Worm (Caenorhabditis elegans) whole organism, early embryonic: Measurements from ENCODE around the gene gcc-2.
A peak's percentile ranks its signal among the peaks of the same experiment; 100 is the strongest.

Experiments used
- B0310.2 ChIP-seq: sonication (generic microtip); optimal IDR thresholded peaks from 2 replicates; lab custom pipeline; 2016; ENCODE audit warnings: mild to moderate bottlenecking, missing genetic modification characterization, missing compliant biosample characterization
- F13C5.2 ChIP-seq: sonication (generic microtip); optimal IDR thresholded peaks from 2 replicates; lab custom pipeline; 2017; ENCODE audit warnings: mild to moderate bottlenecking, missing genetic modification characterization, inconsistent platforms, missing compliant biosample characterization
- aly-1 ChIP-seq: sonication (generic microtip); optimal IDR thresholded peaks from 2 replicates; lab custom pipeline; 2016; ENCODE audit warnings: missing genetic modification characterization, missing compliant biosample characterization
- ama-1 ChIP-seq: fragments of 150-350 bp; optimal IDR thresholded peaks from 2 replicates; lab custom pipeline; 2014
- ceh-13 ChIP-seq: fragments of 200-800 bp; sonication (Bioruptor generic); optimal IDR thresholded peaks from 2 replicates; lab custom pipeline; 2018; ENCODE audit warnings: mild to moderate bottlenecking, missing genetic modification characterization, missing compliant biosample characterization
- ceh-36 ChIP-seq: sonication (generic microtip); optimal IDR thresholded peaks from 2 replicates; lab custom pipeline; 2016; ENCODE audit warnings: missing genetic modification characterization, inconsistent platforms, missing compliant biosample characterization
- ets-7 ChIP-seq: sonication (generic microtip); optimal IDR thresholded peaks from 2 replicates; lab custom pipeline; 2016; ENCODE audit warnings: missing genotype, missing genetic modification characterization, missing compliant biosample characterization
- flt-1 ChIP-seq: fragments of 200-800 bp; sonication (Bioruptor generic); IDR thresholded peaks from 2 replicates; pipeline ENCODE4 v1.3.6; 2022; ENCODE audit warnings: missing genetic modification characterization, missing compliant biosample characterization
- hmbx-1 ChIP-seq: sonication (generic microtip); optimal IDR thresholded peaks from 2 replicates; lab custom pipeline; 2016; ENCODE audit warnings: mild to moderate bottlenecking, missing genetic modification characterization, missing compliant biosample characterization
- hmg-4 ChIP-seq: fragments of 200-800 bp; sonication (Bioruptor generic); optimal IDR thresholded peaks from 2 replicates; lab custom pipeline; 2018; ENCODE audit warnings: mild to moderate bottlenecking, missing genetic modification characterization, missing compliant biosample characterization
- hnd-1 ChIP-seq: sonication (generic microtip); optimal IDR thresholded peaks from 2 replicates; lab custom pipeline; 2016; ENCODE audit warnings: missing genetic modification characterization, missing compliant biosample characterization
- pes-1 ChIP-seq: fragments of 200-800 bp; sonication (Bioruptor generic); IDR thresholded peaks from 2 replicates; pipeline ENCODE4 v1.3.6; 2022; ENCODE audit warnings: missing genetic modification reagents, missing genetic modification characterization, missing compliant biosample characterization
- scrt-1 ChIP-seq: fragments of 200-800 bp; sonication (Bioruptor generic); IDR thresholded peaks from 2 replicates; pipeline ENCODE4 v1.3.6; 2022; ENCODE audit warnings: missing genetic modification characterization, missing compliant biosample characterization
- sea-1 ChIP-seq: fragments of 200-800 bp; sonication (Bioruptor generic); conservative IDR thresholded peaks from 2 replicates; pipeline ENCODE4 v1.3.6; 2022; ENCODE audit warnings: missing genetic modification characterization, missing compliant biosample characterization
- tbx-11 ChIP-seq: fragments of 200-800 bp; sonication (Bioruptor generic); IDR thresholded peaks from 2 replicates; pipeline ENCODE4 v1.3.6; 2022; ENCODE audit warnings: missing genetic modification characterization, missing compliant biosample characterization
- tbx-37 ChIP-seq: fragments of 200-800 bp; sonication (Bioruptor generic); conservative IDR thresholded peaks from 2 replicates; pipeline ENCODE4 v1.3.6; 2022; ENCODE audit warnings: missing genetic modification reagents, missing genetic modification characterization, missing compliant biosample characterization
- tra-4 ChIP-seq: sonication (generic microtip); optimal IDR thresholded peaks from 2 replicates; lab custom pipeline; 2017; ENCODE audit warnings: missing genetic modification characterization, missing compliant biosample characterization

The gcc-2 gene

DNA sequence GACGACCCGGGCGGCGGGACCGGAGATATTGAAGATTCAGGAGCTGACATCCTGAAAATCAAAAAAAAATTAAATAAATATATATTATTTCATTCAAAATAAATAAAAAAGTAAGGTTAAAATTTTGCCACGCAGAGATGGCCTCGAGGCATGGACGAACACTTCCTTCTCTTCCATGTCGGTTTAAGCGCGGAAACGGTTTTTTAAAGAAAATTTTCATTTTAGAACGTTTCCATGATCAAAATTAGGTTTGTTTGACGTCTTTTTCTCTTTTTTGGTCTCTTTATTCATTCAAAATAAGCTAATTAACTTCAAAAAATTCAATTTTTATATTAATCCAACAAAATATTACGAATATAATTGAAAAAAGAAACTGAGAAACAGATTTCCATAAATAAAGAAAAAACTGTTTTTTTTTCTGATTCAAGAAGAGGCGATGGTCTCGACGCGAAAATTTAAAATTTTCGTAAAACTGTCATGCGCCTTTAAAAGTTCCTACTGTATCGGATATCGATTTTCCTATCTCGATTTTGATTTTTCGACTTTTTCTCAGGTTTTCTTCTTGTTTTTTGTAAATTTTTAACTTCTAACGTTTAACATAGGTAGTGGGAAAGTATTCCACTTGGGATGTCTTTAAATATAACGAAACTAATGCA lies at the start of gene gcc-2:
TSS of gene gcc-2 (minus strand) at position 51 of the 656 bp plus-strand sequence.
- no peak for TF ChIP-seq ama-1
- no peak for TF ChIP-seq flt-1 (GFP tag; lab: Robert Waterston, UW)
- TF ChIP-seq hnd-1 (tag; lab: Kevin White, UChicago), result no peak
- TF ChIP-seq ceh-13, result no peak
- no peak for TF ChIP-seq tra-4 (tag; lab: Kevin White, UChicago)
- no peak for TF ChIP-seq tbx-11 (GFP tag; lab: Robert Waterston, UW)
- no peak for TF ChIP-seq sea-1 (GFP tag; lab: Robert Waterston, UW)
- TF ChIP-seq ets-7 (tag; lab: Kevin White, UChicago), result no peak
- TF ChIP-seq tbx-37, result no peak
- no peak for TF ChIP-seq aly-1 (tag; lab: Kevin White, UChicago)
- TF ChIP-seq B0310.2 (tag; lab: Kevin White, UChicago), result no peak

- TF ChIP-seq flt-1 (GFP tag; lab: Robert Waterston, UW), result no peak
- 0 out of 2 replicates have a peak, but pooled peaks have one; percentile 37 for TF ChIP-seq tbx-37
- no peak for TF ChIP-seq aly-1 (tag; lab: Kevin White, UChicago)
Measured at ce11 chrIII:9808179-9808578, 46.2 kb upstream of the gcc-2 start, which contains the start of gene gtap-2. Gene gtap-2 (plus strand): TSS chrIII:9808544.

- TF ChIP-seq ets-7 (tag; lab: Kevin White, UChicago), result no peak
- TF ChIP-seq tbx-37, result no peak
- TF ChIP-seq hmg-4, result no peak
- no peak for TF ChIP-seq tbx-11 (GFP tag; lab: Robert Waterston, UW)
- TF ChIP-seq sea-1 (GFP tag; lab: Robert Waterston, UW), result no peak
- no peak for TF ChIP-seq flt-1 (GFP tag; lab: Robert Waterston, UW)
- no peak for TF ChIP-seq tra-4 (tag; lab: Kevin White, UChicago)
- no peak for TF ChIP-seq ama-1
- TF ChIP-seq aly-1 (tag; lab: Kevin White, UChicago), result no peak
- TF ChIP-seq scrt-1, result no peak
- TF ChIP-seq hmbx-1 (tag; lab: Kevin White, UChicago), result no peak
- no peak for TF ChIP-seq hnd-1 (tag; lab: Kevin White, UChicago)
Measured at ce11 chrIII:9807560-9808046, 45.7 kb upstream of the gcc-2 start.

- TF ChIP-seq tbx-37 (no peak), hmg-4 (no peak), hmbx-1 (tag; lab: Kevin White, UChicago) (no peak), hnd-1 (tag; lab: Kevin White, UChicago) (no peak), B0310.2 (tag; lab: Kevin White, UChicago) (no peak), ceh-36 (no peak), aly-1 (tag; lab: Kevin White, UChicago) (no peak), sea-1 (GFP tag; lab: Robert Waterston, UW) (no peak), scrt-1 (no peak), tbx-11 (GFP tag; lab: Robert Waterston, UW) (no peak), ets-7 (tag; lab: Kevin White, UChicago) (no peak), F13C5.2 (tag; lab: Kevin White, UChicago) (no peak), tra-4 (tag; lab: Kevin White, UChicago) (no peak)
Measured at ce11 chrIII:9806968-9807559, 45.1 kb upstream of the gcc-2 start, which contains the start of gene ZK632.4. Gene ZK632.4 (minus strand): TSS chrIII:9807454.

ce11 chrIII:9804997-9805610 lies 43.2 kb upstream of the gcc-2 start, which contains the start of gene riok-3:
Gene riok-3 (minus strand): TSS chrIII:9805011.
- TF ChIP-seq flt-1 (GFP tag; lab: Robert Waterston, UW) (no peak), B0310.2 (tag; lab: Kevin White, UChicago) (no peak), ets-7 (tag; lab: Kevin White, UChicago) (no peak), aly-1 (tag; lab: Kevin White, UChicago) (no peak), hmbx-1 (tag; lab: Kevin White, UChicago) (no peak), F13C5.2 (tag; lab: Kevin White, UChicago) (no peak), pes-1 (GFP tag; lab: Robert Waterston, UW) (no peak), scrt-1 (no peak), tbx-37 (no peak), ceh-36 (no peak), sea-1 (GFP tag; lab: Robert Waterston, UW) (no peak), tbx-11 (GFP tag; lab: Robert Waterston, UW) (no peak), tra-4 (tag; lab: Kevin White, UChicago) (no peak)

ce11 chrIII:9802045-9802444 lies 40.1 kb upstream of the gcc-2 start:
- TF ChIP-seq scrt-1 (no peak), ama-1 (no peak)

DNA sequence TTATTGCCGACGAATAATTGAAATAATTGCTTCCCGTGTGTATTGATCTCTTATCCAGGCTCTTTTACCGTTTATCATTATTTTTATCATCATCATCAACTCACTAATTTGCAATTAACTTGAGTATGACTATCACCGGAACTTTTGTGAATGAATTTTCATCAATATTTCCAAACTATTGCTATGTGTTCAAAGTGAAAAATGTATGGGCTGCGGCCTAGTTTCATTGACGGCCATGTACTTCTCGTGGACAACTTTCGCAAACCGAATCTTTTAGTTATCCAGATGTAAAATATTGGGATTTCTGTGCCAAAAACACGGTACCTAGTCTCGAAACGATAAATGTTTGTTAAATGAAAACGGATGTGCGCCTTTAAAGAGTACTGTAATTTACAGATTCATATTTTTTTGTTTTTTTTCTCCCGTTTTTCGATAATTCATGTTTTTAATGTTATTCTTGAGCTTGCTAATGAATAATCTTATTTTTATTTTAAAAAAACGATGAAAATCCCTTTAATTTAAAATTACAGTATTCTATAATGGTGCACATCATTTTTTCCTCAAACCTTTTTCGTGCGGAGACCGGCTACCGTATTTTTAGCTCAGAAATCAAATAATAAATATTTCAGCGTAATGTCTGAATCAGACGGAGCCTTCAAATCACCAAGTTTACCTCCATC lies 36.7 kb upstream of the gcc-2 start, which contains the start of gene ZK632.2:
TSS of gene ZK632.2 (plus strand) at position 630 of the 680 bp plus-strand sequence.
- TF ChIP-seq ceh-13, result no peak
- no peak for TF ChIP-seq ceh-36
- no peak for TF ChIP-seq F13C5.2 (tag; lab: Kevin White, UChicago)
